Worm (Caenorhabditis elegans) whole organism, young adult: ENCODE results near the gene pdi-6.

Experiments
- F10E7.11 ChIP-seq: sonication (generic microtip); optimal IDR thresholded peaks from 2 replicates; lab custom pipeline; 2017; ENCODE audit warnings: mild to moderate bottlenecking, missing genetic modification characterization, moderate library complexity, missing compliant biosample characterization
- F23B12.7 ChIP-seq: sonication (generic microtip); optimal IDR thresholded peaks from 2 replicates; lab custom pipeline; 2017; ENCODE audit warnings: missing genetic modification characterization, mild to moderate bottlenecking, missing compliant biosample characterization, antibody characterized with exemption, moderate library complexity; ENCODE audit not compliant: insufficient read depth
- F55B11.4 ChIP-seq: sonication (generic microtip); optimal IDR thresholded peaks from 2 replicates; lab custom pipeline; 2016; ENCODE audit warnings: missing compliant biosample characterization, missing genetic modification characterization, borderline replicate concordance; ENCODE audit not compliant: insufficient read depth
- bed-1 ChIP-seq: fragments of 200-800 bp; sonication (Bioruptor generic); IDR thresholded peaks from 2 replicates; pipeline ENCODE4 v1.3.6; 2022; ENCODE audit warnings: missing genetic modification reagents, missing genetic modification characterization, missing compliant biosample characterization
- ceh-91 ChIP-seq: fragments of 200-800 bp; sonication (Bioruptor generic); IDR thresholded peaks from 2 replicates; pipeline ENCODE4 v1.3.6; 2022; ENCODE audit warnings: missing genetic modification reagents, missing genetic modification characterization, missing compliant biosample characterization
- madf-3 ChIP-seq: fragments of 200-800 bp; sonication (Bioruptor generic); IDR thresholded peaks from 2 replicates; pipeline ENCODE4 v1.3.6; 2022; ENCODE audit warnings: missing genetic modification reagents, missing genetic modification characterization, missing compliant biosample characterization
- mxl-1 ChIP-seq: sonication (generic microtip); optimal IDR thresholded peaks from 2 replicates; lab custom pipeline; 2016; ENCODE audit warnings: missing genetic modification characterization, missing compliant biosample characterization
- nfyb-1 ChIP-seq: fragments of 200-800 bp; sonication (Bioruptor generic); IDR thresholded peaks from 2 replicates; pipeline ENCODE4 v1.3.6; 2022; ENCODE audit warnings: missing genetic modification reagents, missing genetic modification characterization, missing compliant biosample characterization
- nhr-120 ChIP-seq: fragments of 200-800 bp; sonication (Bioruptor generic); IDR thresholded peaks from 2 replicates; pipeline ENCODE4 v1.3.6; 2022; ENCODE audit warnings: missing genetic modification characterization, missing compliant biosample characterization
- pbrm-1 ChIP-seq: fragments of 200-800 bp; sonication (Bioruptor generic); IDR thresholded peaks from 2 replicates; pipeline ENCODE4 v1.3.6; 2022; ENCODE audit warnings: missing genetic modification reagents, missing genetic modification characterization, missing compliant biosample characterization
- rec-8 ChIP-seq, 2 experiments: sonication (generic microtip); optimal IDR thresholded peaks; 2 replicates each; lab custom pipeline; 2016; ENCODE audit warnings: mild to moderate bottlenecking in 2 of 2, missing genetic modification characterization in 2 of 2, missing genetic modification reagents in 2 of 2, missing genotype in 2 of 2, missing biosample characterization in 1 of 2, missing compliant biosample characterization in 1 of 2, moderate library complexity in 1 of 2

The pdi-6 gene

DNA sequence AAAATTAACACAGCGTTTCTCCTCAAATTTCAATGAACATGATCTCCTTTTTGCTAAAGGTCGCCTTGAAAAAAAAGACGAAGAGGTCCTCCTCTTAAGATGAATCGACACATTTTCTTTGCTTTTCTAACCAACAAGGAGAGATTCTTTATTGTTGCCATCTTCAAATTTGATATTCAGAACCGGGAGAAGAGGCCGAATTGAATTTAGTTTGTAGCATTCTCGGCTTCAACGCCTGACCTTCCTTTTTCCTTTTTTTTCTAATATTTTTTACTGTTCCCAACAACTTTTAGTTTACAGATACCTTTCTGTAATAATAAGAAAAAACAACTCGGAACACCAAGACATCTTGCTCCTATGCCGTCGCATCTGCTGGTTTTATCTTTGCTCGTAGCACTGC is 48.6 kb downstream of the pdi-6 start, which contains the start of gene cah-5:
Gene cah-5 (plus strand): TSS at position 301 of the 400 bp plus-strand sequence.
- TF ChIP-seq F10E7.11 (tag; lab: Kevin White, UChicago) (no peak), ceh-91 (GFP tag; lab: Robert Waterston, UW) (no peak), rec-8 (tag; optimal IDR thresholded peaks at IDR 0.05; lab: Kevin White, UChicago) (no peak), bed-1 (no peak), madf-3 (no peak), F23B12.7 (tag; lab: Kevin White, UChicago) (no peak), F55B11.4 (tag; lab: Kevin White, UChicago) (no peak), pbrm-1 (GFP tag; lab: Robert Waterston, UW) (no peak), mxl-1 (tag; lab: Kevin White, UChicago) (no peak), nhr-120 (no peak), nfyb-1 (no peak)
